Fruit fly (Drosophila melanogaster): ENCODE results near the gene mtd.
A peak's percentile ranks its signal among the peaks of the same experiment; 100 is the strongest.

The mtd gene

DNA sequence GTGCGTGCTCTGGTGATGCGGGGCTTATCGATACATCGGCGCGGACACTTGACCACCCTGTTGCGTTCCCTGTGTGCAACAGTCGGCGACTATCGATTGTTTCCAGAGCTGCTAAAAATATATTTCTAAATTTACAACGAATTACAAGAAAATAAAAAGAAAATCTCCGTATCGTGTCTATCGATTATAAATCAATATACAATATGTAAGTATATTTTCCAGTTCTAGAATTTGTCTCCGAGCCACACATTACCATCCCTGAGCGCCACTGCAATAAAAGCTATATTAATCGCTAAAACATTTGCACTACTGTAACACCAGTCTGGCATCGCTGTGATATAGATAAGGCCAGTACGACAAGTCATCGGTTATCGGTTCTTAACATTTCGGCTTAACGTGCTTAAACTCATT, 118.0 kb downstream of the mtd start, which contains the start of the genes Kat60 and Mms19 (continued):
- TF ChIP-seq fd96Cb (tag; optimal IDR thresholded peaks at IDR 0.05): peak; percentile 12
- TF ChIP-seq CG15696 (tag; optimal IDR thresholded peaks at IDR 0.05): peak; percentile 57
- TF ChIP-seq CG32532 (GFP tag; IDR thresholded peaks at IDR 0.05): peak; percentile 71
- peak; percentile 94 for TF ChIP-seq hb (GFP tag; IDR thresholded peaks at IDR 0.05; ENCODE audit: partially characterized antibody)
- peak; percentile 52 for TF ChIP-seq psq (GFP tag; optimal IDR thresholded peaks at IDR 0.05)
- TF ChIP-seq D (optimal IDR thresholded peaks at IDR 0.05): no peak
- TF ChIP-seq D (GFP tag; optimal IDR thresholded peaks at IDR 0.05): no peak
- TF ChIP-seq bab2 (GFP tag; optimal IDR thresholded peaks at IDR 0.05): peak; percentile 58
- peak; percentile 90 for TF ChIP-seq hbn (GFP tag; IDR thresholded peaks at IDR 0.05; ENCODE audit: partially characterized antibody)
- TF ChIP-seq BEAF-32 (GFP tag; optimal IDR thresholded peaks at IDR 0.05): peak; percentile 100
- TF ChIP-seq Hr39 (optimal IDR thresholded peaks at IDR 0.05): no peak
- no peak for TF ChIP-seq CG11504 (tag; optimal IDR thresholded peaks at IDR 0.05)
- no peak for TF ChIP-seq ac (GFP tag; optimal IDR thresholded peaks at IDR 0.05)
- TF ChIP-seq ewg (GFP tag; optimal IDR thresholded peaks at IDR 0.05): peak; percentile 26
- TF ChIP-seq zen (tag; optimal IDR thresholded peaks at IDR 0.05): peak; percentile 48
- no peak for TF ChIP-seq sqz (GFP tag; optimal IDR thresholded peaks at IDR 0.05)
- TF ChIP-seq onecut (GFP tag; IDR thresholded peaks at IDR 0.05): 0 out of 2 replicates have a peak, but pooled peaks have one; percentile 17
- TF ChIP-seq B-H2 (GFP tag; optimal IDR thresholded peaks at IDR 0.05): no peak
- peak; percentile 60 for TF ChIP-seq tx (GFP tag; optimal IDR thresholded peaks at IDR 0.05)
- TF ChIP-seq vnd (GFP tag; IDR thresholded peaks at IDR 0.05; ENCODE audit: partially characterized antibody): peak; percentile 95
- no peak for TF ChIP-seq gsb-n (tag; optimal IDR thresholded peaks at IDR 0.05)
- TF ChIP-seq CG8388 (GFP tag; optimal IDR thresholded peaks at IDR 0.05): peak; percentile 47
- no peak for TF ChIP-seq lov (optimal IDR thresholded peaks at IDR 0.05)
- TF ChIP-seq lov (GFP tag; IDR thresholded peaks at IDR 0.05): 0 out of 3 replicates have a peak, but pooled peaks have one; percentile 24
- TF ChIP-seq CG17612 (GFP tag; IDR thresholded peaks at IDR 0.05): peak; percentile 42; the same call in 1 of the 2 replicates
- peak; percentile 39; the same call in 1 of the 2 replicates for TF ChIP-seq CG7372 (GFP tag; IDR thresholded peaks at IDR 0.05)
- peak; percentile 37 for TF ChIP-seq CG1233 (GFP tag; optimal IDR thresholded peaks at IDR 0.05)
- TF ChIP-seq CG4854 (GFP tag; optimal IDR thresholded peaks at IDR 0.05): peak; percentile 55
- TF ChIP-seq dmrt11E (tag; optimal IDR thresholded peaks at IDR 0.05): peak; percentile 62
- no peak for TF ChIP-seq CG43689 (GFP tag; IDR thresholded peaks at IDR 0.05)
- no peak for TF ChIP-seq MTF-1 (GFP tag; optimal IDR thresholded peaks at IDR 0.05; ENCODE audit: borderline replicate concordance)
- no peak for TF ChIP-seq Dip2 (GFP tag; IDR thresholded peaks at IDR 0.05)
- peak; percentile 74 for TF ChIP-seq CG4404 (GFP tag; IDR thresholded peaks at IDR 0.05)
- no peak for TF ChIP-seq CG13894 (tag; optimal IDR thresholded peaks at IDR 0.05)
- no peak for TF ChIP-seq CG12071 (GFP tag; optimal IDR thresholded peaks at IDR 0.05)
- TF ChIP-seq CG31365 (tag; optimal IDR thresholded peaks at IDR 0.05): no peak
- TF ChIP-seq ci (GFP tag; IDR thresholded peaks at IDR 0.05): peak; percentile 59; the same call in 2 of the 3 replicates
- TF ChIP-seq Bteb2 (GFP tag; optimal IDR thresholded peaks at IDR 0.05): peak; percentile 37
- peak; percentile 84 for TF ChIP-seq CG9215 (GFP tag; IDR thresholded peaks at IDR 0.05)
- TF ChIP-seq CG11695 (GFP tag; IDR thresholded peaks at IDR 0.05): no peak
- no peak for TF ChIP-seq Atf6 (GFP tag; IDR thresholded peaks at IDR 0.05)
- TF ChIP-seq sob (GFP tag; IDR thresholded peaks at IDR 0.05): peak; percentile 81
- peak; percentile 80 for TF ChIP-seq phol (tag; optimal IDR thresholded peaks at IDR 0.05)
- TF ChIP-seq disco-r (GFP tag; optimal IDR thresholded peaks at IDR 0.05): no peak
- peak; percentile 62; the same call in 1 of the 2 replicates for TF ChIP-seq E2f1 (GFP tag; IDR thresholded peaks at IDR 0.05)
- TF ChIP-seq CG11723 (GFP tag; optimal IDR thresholded peaks at IDR 0.05): peak; percentile 34
- TF ChIP-seq nmo (GFP tag; optimal IDR thresholded peaks at IDR 0.05): peak; percentile 88
- peak; percentile 42 for TF ChIP-seq fd3F (GFP tag; optimal IDR thresholded peaks at IDR 0.05)
- peak; percentile 31; the same call in 1 of the 3 replicates for TF ChIP-seq C15 (GFP tag; IDR thresholded peaks at IDR 0.05)
- peak; percentile 28 for TF ChIP-seq Side (GFP tag; optimal IDR thresholded peaks at IDR 0.05)
- TF ChIP-seq Jarid2 (GFP tag; optimal IDR thresholded peaks at IDR 0.05): peak; percentile 30

Data from whole organism, embryonic.